Worm (Caenorhabditis elegans) whole organism, late embryonic: ENCODE measurements around the gene T04A8.7.

Experiments used
- C08G9.2 ChIP-seq: sonication (generic microtip); optimal IDR thresholded peaks from 2 replicates; lab custom pipeline; 2016; ENCODE audit warnings: mild to moderate bottlenecking, missing genetic modification characterization, moderate library complexity, missing compliant biosample characterization
- C38D4.7 ChIP-seq: fragments of 200-800 bp; sonication (Bioruptor generic); optimal IDR thresholded peaks from 2 replicates; lab custom pipeline; 2018; ENCODE audit warnings: mild to moderate bottlenecking, missing genetic modification characterization, moderate library complexity, missing compliant biosample characterization
- F13H6.1 ChIP-seq: sonication (generic microtip); optimal IDR thresholded peaks from 2 replicates; lab custom pipeline; 2016; ENCODE audit warnings: missing genetic modification characterization, missing compliant biosample characterization
- K02D7.2 ChIP-seq: sonication (generic microtip); optimal IDR thresholded peaks from 2 replicates; lab custom pipeline; 2017; ENCODE audit warnings: mild to moderate bottlenecking, missing genetic modification characterization, missing compliant biosample characterization
- K09A11.1 ChIP-seq: sonication (generic microtip); optimal IDR thresholded peaks from 2 replicates; lab custom pipeline; 2017; ENCODE audit warnings: antibody characterized with exemption, mild to moderate bottlenecking, missing genetic modification characterization, missing compliant biosample characterization; ENCODE audit not compliant: insufficient read depth
- T23F11.4 ChIP-seq: fragments of 200-800 bp; sonication (Bioruptor generic); optimal IDR thresholded peaks from 2 replicates; lab custom pipeline; 2018; ENCODE audit warnings: mild to moderate bottlenecking, missing genetic modification characterization, missing compliant biosample characterization
- ahr-1 ChIP-seq: sonication (generic microtip); optimal IDR thresholded peaks from 2 replicates; lab custom pipeline; 2016; ENCODE audit warnings: missing genetic modification characterization, missing compliant biosample characterization
- ceh-14 ChIP-seq: sonication (generic microtip); optimal IDR thresholded peaks from 2 replicates; lab custom pipeline; 2016; ENCODE audit warnings: missing genotype, missing genetic modification characterization, missing compliant biosample characterization
- ceh-18 ChIP-seq: sonication (generic microtip); optimal IDR thresholded peaks from 2 replicates; lab custom pipeline; 2016; ENCODE audit warnings: missing genetic modification characterization, missing compliant biosample characterization
- ceh-2 ChIP-seq: sonication (generic microtip); optimal IDR thresholded peaks from 2 replicates; lab custom pipeline; 2016; ENCODE audit warnings: missing genotype, missing genetic modification characterization, missing compliant biosample characterization
- ceh-22 ChIP-seq: sonication (generic microtip); optimal IDR thresholded peaks from 2 replicates; lab custom pipeline; 2017; ENCODE audit warnings: missing biosample characterization, missing genetic modification characterization
- ceh-24 ChIP-seq: sonication (generic microtip); optimal IDR thresholded peaks from 2 replicates; lab custom pipeline; 2016; ENCODE audit warnings: mild to moderate bottlenecking, missing genetic modification characterization, missing compliant biosample characterization
- ceh-30 ChIP-seq: fragments of 150-350 bp; optimal IDR thresholded peaks from 2 replicates; lab custom pipeline; 2014; ENCODE audit warnings: missing biosample characterization, missing genetic modification characterization
- ceh-31 ChIP-seq: sonication (generic microtip); optimal IDR thresholded peaks from 2 replicates; lab custom pipeline; 2016; ENCODE audit warnings: missing genetic modification characterization, missing compliant biosample characterization
- ceh-45 ChIP-seq: fragments of 200-800 bp; sonication (Bioruptor generic); IDR thresholded peaks from 2 replicates; pipeline ENCODE4 v1.3.6; 2022; ENCODE audit warnings: missing genetic modification reagents, missing genetic modification characterization, missing compliant biosample characterization
- ceh-48 ChIP-seq: sonication (generic microtip); optimal IDR thresholded peaks from 2 replicates; lab custom pipeline; 2016; ENCODE audit warnings: missing genetic modification characterization, inconsistent platforms, missing compliant biosample characterization
- ceh-6 ChIP-seq: fragments of 200-800 bp; sonication (Bioruptor generic); optimal IDR thresholded peaks from 2 replicates; lab custom pipeline; 2018; ENCODE audit warnings: mild to moderate bottlenecking, missing genetic modification characterization, missing compliant biosample characterization
- che-1 ChIP-seq: sonication (generic microtip); optimal IDR thresholded peaks from 2 replicates; lab custom pipeline; 2016; ENCODE audit warnings: mild to moderate bottlenecking, missing genetic modification characterization, missing compliant biosample characterization
- dve-1 ChIP-seq: sonication (generic microtip); optimal IDR thresholded peaks from 2 replicates; lab custom pipeline; 2017; ENCODE audit warnings: antibody characterized with exemption, mild to moderate bottlenecking, missing genetic modification characterization, missing compliant biosample characterization
- elt-2 ChIP-seq: sonication (generic microtip); optimal IDR thresholded peaks from 2 replicates; lab custom pipeline; 2016; ENCODE audit warnings: missing genetic modification reagents, missing genetic modification characterization, missing compliant biosample characterization
- elt-4 ChIP-seq: sonication (generic microtip); optimal IDR thresholded peaks from 2 replicates; lab custom pipeline; 2016; ENCODE audit warnings: missing genetic modification characterization, missing compliant biosample characterization
- ets-4 ChIP-seq: sonication (generic microtip); optimal IDR thresholded peaks from 2 replicates; lab custom pipeline; 2016; ENCODE audit warnings: missing genetic modification characterization, missing compliant biosample characterization
- fax-1 ChIP-seq: sonication (generic microtip); optimal IDR thresholded peaks from 2 replicates; lab custom pipeline; 2016; ENCODE audit warnings: missing genotype, missing genetic modification characterization, missing compliant biosample characterization
- fkh-10 ChIP-seq: fragments of 150-350 bp; optimal IDR thresholded peaks from 2 replicates; lab custom pipeline; 2014; ENCODE audit warnings: missing biosample characterization, missing genetic modification reagents, missing genetic modification characterization
- fkh-6 ChIP-seq: sonication (generic microtip); optimal IDR thresholded peaks from 2 replicates; lab custom pipeline; 2016; ENCODE audit warnings: missing genetic modification characterization, missing compliant biosample characterization
- gmeb-2 ChIP-seq: sonication (generic microtip); optimal IDR thresholded peaks from 2 replicates; lab custom pipeline; 2016; ENCODE audit warnings: missing genetic modification characterization, inconsistent platforms, missing compliant biosample characterization
- hlh-15 ChIP-seq: sonication (generic microtip); optimal IDR thresholded peaks from 2 replicates; lab custom pipeline; 2016; ENCODE audit warnings: missing genetic modification characterization, missing compliant biosample characterization
- hlh-30 ChIP-seq: sonication (generic microtip); optimal IDR thresholded peaks from 2 replicates; lab custom pipeline; 2017; ENCODE audit warnings: antibody characterized with exemption, missing genetic modification characterization, missing compliant biosample characterization; ENCODE audit not compliant: insufficient read depth
- hlh-6 ChIP-seq: sonication (generic microtip); optimal IDR thresholded peaks from 2 replicates; lab custom pipeline; 2016; ENCODE audit warnings: missing genotype, missing genetic modification characterization, missing compliant biosample characterization
- hlh-8 ChIP-seq: sonication (generic microtip); optimal IDR thresholded peaks from 2 replicates; lab custom pipeline; 2016; ENCODE audit warnings: missing genotype, missing genetic modification characterization, missing compliant biosample characterization
- lim-6 ChIP-seq: sonication (generic microtip); optimal IDR thresholded peaks from 2 replicates; lab custom pipeline; 2016; ENCODE audit warnings: missing genetic modification characterization, missing compliant biosample characterization
- madf-2 ChIP-seq: sonication (generic microtip); optimal IDR thresholded peaks from 2 replicates; lab custom pipeline; 2017; ENCODE audit warnings: missing genetic modification characterization, missing compliant biosample characterization
- mec-3 ChIP-seq: sonication (generic microtip); optimal IDR thresholded peaks from 2 replicates; lab custom pipeline; 2016; ENCODE audit warnings: borderline replicate concordance, missing genetic modification characterization, missing compliant biosample characterization
- nfya-1 ChIP-seq: sonication (generic microtip); optimal IDR thresholded peaks from 2 replicates; lab custom pipeline; 2017; ENCODE audit warnings: missing genetic modification characterization, mild to moderate bottlenecking, missing compliant biosample characterization, antibody characterized with exemption, moderate library complexity
- nhr-11 ChIP-seq: fragments of 150-350 bp; optimal IDR thresholded peaks from 2 replicates; lab custom pipeline; 2014; ENCODE audit warnings: missing biosample characterization, missing genetic modification characterization
- nhr-232 ChIP-seq: sonication (generic microtip); optimal IDR thresholded peaks from 2 replicates; lab custom pipeline; 2016; ENCODE audit warnings: missing genetic modification characterization, missing compliant biosample characterization
- pag-3 ChIP-seq: sonication (generic microtip); optimal IDR thresholded peaks from 2 replicates; lab custom pipeline; 2016; ENCODE audit warnings: missing compliant biosample characterization, missing genetic modification characterization, borderline replicate concordance
- pat-9 ChIP-seq: fragments of 200-800 bp; sonication (Bioruptor generic); optimal IDR thresholded peaks from 2 replicates; lab custom pipeline; 2018; ENCODE audit warnings: mild to moderate bottlenecking, missing genetic modification characterization, moderate library complexity, missing compliant biosample characterization
- pax-1 ChIP-seq: fragments of 150-350 bp; optimal IDR thresholded peaks from 2 replicates; lab custom pipeline; 2014; ENCODE audit warnings: missing biosample characterization, missing genetic modification characterization
- pha-2 ChIP-seq: sonication (generic microtip); optimal IDR thresholded peaks from 2 replicates; lab custom pipeline; 2017; ENCODE audit warnings: mild to moderate bottlenecking, missing genetic modification characterization, missing compliant biosample characterization
- pha-4 ChIP-seq: fragments of 150-350 bp; optimal IDR thresholded peaks from 2 replicates; lab custom pipeline; 2018; ENCODE audit warnings: missing biosample characterization, missing genetic modification reagents, missing genetic modification characterization
- pqm-1 ChIP-seq: sonication (generic microtip); optimal IDR thresholded peaks from 2 replicates; lab custom pipeline; 2016; ENCODE audit warnings: missing genetic modification characterization, missing compliant biosample characterization
- pros-1 ChIP-seq: fragments of 150-350 bp; optimal IDR thresholded peaks from 2 replicates; lab custom pipeline; 2014; ENCODE audit warnings: missing biosample characterization, missing genetic modification reagents, missing genetic modification characterization
- rnt-1 ChIP-seq: sonication (generic microtip); optimal IDR thresholded peaks from 2 replicates; lab custom pipeline; 2016; ENCODE audit warnings: missing genetic modification characterization, missing compliant biosample characterization
- sox-2 ChIP-seq: fragments of 200-800 bp; sonication (Bioruptor generic); IDR thresholded peaks from 2 replicates; pipeline ENCODE4 v1.3.6; 2022; ENCODE audit warnings: missing genetic modification reagents, missing genetic modification characterization, missing compliant biosample characterization
- sox-4 ChIP-seq: sonication (generic microtip); optimal IDR thresholded peaks from 2 replicates; lab custom pipeline; 2017; ENCODE audit warnings: mild to moderate bottlenecking, missing genetic modification characterization, inconsistent platforms, missing compliant biosample characterization
- tbx-2 ChIP-seq: sonication (generic microtip); optimal IDR thresholded peaks from 2 replicates; lab custom pipeline; 2016; ENCODE audit warnings: missing genetic modification characterization, missing compliant biosample characterization
- ttx-3 ChIP-seq: sonication (generic microtip); optimal IDR thresholded peaks from 2 replicates; lab custom pipeline; 2016; ENCODE audit warnings: missing genetic modification reagents, missing genetic modification characterization, missing compliant biosample characterization
- unc-3 ChIP-seq, 2 experiments: fragments of 200-800 bp in 1 of 2; sonication (Bioruptor generic) in 1 of 2; sonication (generic microtip) in 1 of 2; conservative IDR thresholded peaks in 1 of 2; optimal IDR thresholded peaks in 1 of 2; 2 replicates each; pipeline versions ENCODE4 v1.3.6 to Lab custom; 2016 to 2022; ENCODE audit warnings: missing compliant biosample characterization in 2 of 2, missing genetic modification characterization in 2 of 2, missing genetic modification reagents in 1 of 2
- unc-42 ChIP-seq: sonication (generic microtip); optimal IDR thresholded peaks from 2 replicates; lab custom pipeline; 2016; ENCODE audit warnings: missing genotype, missing genetic modification characterization, missing compliant biosample characterization
- unc-86 ChIP-seq: sonication (generic microtip); optimal IDR thresholded peaks from 2 replicates; lab custom pipeline; 2016; ENCODE audit warnings: missing genetic modification characterization, missing compliant biosample characterization
- zip-5 ChIP-seq: sonication (generic microtip); optimal IDR thresholded peaks from 2 replicates; lab custom pipeline; 2016; ENCODE audit warnings: missing genetic modification characterization, missing compliant biosample characterization

Gene T04A8.7

ce11 chrIII:4666753-4667400 is 28.3 kb upstream of the T04A8.7 start:
- peak; percentile 26 for TF ChIP-seq C08G9.2 (tag; lab: Kevin White, UChicago)
- no peak for TF ChIP-seq zip-5
- TF ChIP-seq gmeb-2 (tag; lab: Kevin White, UChicago), result no peak
- TF ChIP-seq sox-4 (tag; lab: Kevin White, UChicago), result no peak
- no peak for TF ChIP-seq fkh-6 (tag; lab: Kevin White, UChicago)
- TF ChIP-seq ceh-24 (tag; lab: Kevin White, UChicago), result no peak
- peak; percentile 36 for TF ChIP-seq rnt-1
- no peak for TF ChIP-seq fax-1 (tag; lab: Kevin White, UChicago)
- no peak for TF ChIP-seq nhr-11
- peak; percentile 64 for TF ChIP-seq tbx-2 (tag; lab: Kevin White, UChicago)
- no peak for TF ChIP-seq ceh-14 (tag; lab: Kevin White, UChicago)
- TF ChIP-seq pros-1, result peak; percentile 68
- TF ChIP-seq hlh-6 (tag; lab: Kevin White, UChicago), result peak; percentile 81
- TF ChIP-seq unc-86, result no peak
- no peak for TF ChIP-seq ceh-18 (tag; lab: Kevin White, UChicago)
- TF ChIP-seq hlh-15, result no peak
- no peak for TF ChIP-seq fkh-10 (GFP tag; lab: Kevin White, UChicago)
- no peak for TF ChIP-seq pax-1 (tag; lab: Kevin White, UChicago)
- no peak for TF ChIP-seq mec-3 (tag; lab: Kevin White, UChicago)
- TF ChIP-seq pqm-1 (tag; lab: Kevin White, UChicago), result no peak
- peak; percentile 49 for TF ChIP-seq ceh-6 (GFP tag; lab: Kevin White, UChicago)
- TF ChIP-seq che-1 (tag; lab: Kevin White, UChicago), result peak; percentile 40
- no peak for TF ChIP-seq C38D4.7
- peak; percentile 99 for TF ChIP-seq T23F11.4 (GFP tag; lab: Kevin White, UChicago)
- TF ChIP-seq unc-3 (GFP tag; conservative IDR thresholded peaks at IDR 0.05; lab: Robert Waterston, UW), result no peak
- TF ChIP-seq unc-3 (tag; optimal IDR thresholded peaks at IDR 0.05; lab: Kevin White, UChicago), result no peak
- peak; percentile 38 for TF ChIP-seq ceh-30 (tag; lab: Kevin White, UChicago)
- no peak for TF ChIP-seq dve-1 (tag; lab: Kevin White, UChicago)
- TF ChIP-seq unc-42 (tag; lab: Kevin White, UChicago), result peak; percentile 20
- TF ChIP-seq pag-3 (tag; lab: Kevin White, UChicago), result no peak
- no peak for TF ChIP-seq pat-9 (tag; lab: Kevin White, UChicago)
- TF ChIP-seq F13H6.1, result no peak
- peak; percentile 41 for TF ChIP-seq ceh-2
- no peak for TF ChIP-seq pha-2 (tag; lab: Kevin White, UChicago)
- no peak for TF ChIP-seq elt-4 (tag; lab: Kevin White, UChicago)
- TF ChIP-seq nhr-232 (tag; lab: Kevin White, UChicago), result no peak
- no peak for TF ChIP-seq ahr-1 (tag; lab: Kevin White, UChicago)
- TF ChIP-seq madf-2 (tag; lab: Kevin White, UChicago), result no peak
- TF ChIP-seq pha-4, result no peak
- no peak for TF ChIP-seq K02D7.2
- no peak for TF ChIP-seq ceh-45 (GFP tag; lab: Robert Waterston, UW)
- TF ChIP-seq ttx-3 (tag; lab: Kevin White, UChicago), result no peak
- TF ChIP-seq hlh-8, result peak; percentile 29
- peak; percentile 27 for TF ChIP-seq ets-4 (tag; lab: Kevin White, UChicago)
- TF ChIP-seq nfya-1, result peak; percentile 79
- no peak for TF ChIP-seq ceh-22 (tag; lab: Kevin White, UChicago)
- no peak for TF ChIP-seq lim-6 (tag; lab: Kevin White, UChicago)
- TF ChIP-seq sox-2 (GFP tag; lab: Robert Waterston, UW), result no peak; the same call in 1 of the 2 replicates
- peak; percentile 60 for TF ChIP-seq hlh-30 (tag; lab: Kevin White, UChicago)
- peak; percentile 70 for TF ChIP-seq ceh-31 (tag; lab: Kevin White, UChicago)
- TF ChIP-seq ceh-48, result no peak
- TF ChIP-seq K09A11.1 (tag; lab: Kevin White, UChicago), result no peak
- peak; percentile 33 for TF ChIP-seq elt-2 (tag; lab: Kevin White, UChicago)
